Worm (Caenorhabditis elegans) whole organism, L4 larva: ENCODE measurements around the gene ifbp-1.

Source experiments
- D1046.2 ChIP-seq: fragments of 200-800 bp; sonication (Bioruptor generic); IDR thresholded peaks from 2 replicates; pipeline ENCODE4 v1.3.6; 2022; ENCODE audit warnings: missing genetic modification characterization, missing compliant biosample characterization
- F26F4.8 ChIP-seq: fragments of 200-800 bp; sonication (Bioruptor generic); conservative IDR thresholded peaks from 2 replicates; pipeline ENCODE4 v1.3.6; 2022; ENCODE audit warnings: missing genetic modification characterization, missing compliant biosample characterization
- F37D6.2 ChIP-seq: sonication (generic microtip); optimal IDR thresholded peaks from 2 replicates; lab custom pipeline; 2016; ENCODE audit warnings: mild to moderate bottlenecking, missing genetic modification characterization, missing compliant biosample characterization
- F44E2.7 ChIP-seq: fragments of 200-800 bp; sonication (Bioruptor generic); IDR thresholded peaks from 2 replicates; pipeline ENCODE4 v2.1.2; 2022; ENCODE audit warnings: missing genetic modification characterization, missing compliant biosample characterization
- T20F7.1 ChIP-seq: fragments of 200-800 bp; sonication (Bioruptor generic); optimal IDR thresholded peaks from 2 replicates; lab custom pipeline; 2018; ENCODE audit warnings: mild to moderate bottlenecking, missing genetic modification characterization, missing compliant biosample characterization
- T26A8.4 ChIP-seq: fragments of 200-800 bp; sonication (Bioruptor generic); IDR thresholded peaks from 2 replicates; pipeline ENCODE4 v1.3.6; 2022; ENCODE audit warnings: missing genetic modification characterization, missing compliant biosample characterization
- Y5F2A.4 ChIP-seq: fragments of 200-800 bp; sonication (Bioruptor generic); optimal IDR thresholded peaks from 2 replicates; lab custom pipeline; 2018; ENCODE audit warnings: mild to moderate bottlenecking, missing genetic modification characterization, missing compliant biosample characterization
- ZK546.5 ChIP-seq, 2 experiments: sonication (generic microtip); optimal IDR thresholded peaks; 2 replicates each; lab custom pipeline; 2017; ENCODE audit warnings: missing biosample characterization in 2 of 2, missing genetic modification characterization in 2 of 2
- aly-2 ChIP-seq: sonication (generic microtip); optimal IDR thresholded peaks from 2 replicates; lab custom pipeline; 2018; ENCODE audit warnings: missing biosample characterization, missing genetic modification characterization
- ama-1 ChIP-seq: fragments of 150-350 bp; optimal IDR thresholded peaks from 2 replicates; lab custom pipeline; 2014; ENCODE audit warnings: inconsistent platforms, mixed read lengths
- attf-4 ChIP-seq: sonication (generic microtip); optimal IDR thresholded peaks from 3 replicates; lab custom pipeline; 2017; ENCODE audit warnings: missing biosample characterization, missing genetic modification characterization
- ceh-20 ChIP-seq: fragments of 200-800 bp; sonication (Bioruptor generic); IDR thresholded peaks from 2 replicates; pipeline ENCODE4 v1.3.6; 2022; ENCODE audit warnings: missing genetic modification reagents, missing genetic modification characterization, missing compliant biosample characterization
- ceh-82 ChIP-seq: sonication (generic microtip); optimal IDR thresholded peaks from 2 replicates; lab custom pipeline; 2017; ENCODE audit warnings: missing biosample characterization, missing genetic modification characterization
- ces-1 ChIP-seq: fragments of 150-350 bp; sonication (generic microtip); optimal IDR thresholded peaks from 4 replicates; lab custom pipeline; 2014; ENCODE audit warnings: missing biosample characterization, missing genetic modification reagents, missing genetic modification characterization
- cey-2 ChIP-seq: sonication (generic microtip); optimal IDR thresholded peaks from 3 replicates; lab custom pipeline; 2017; ENCODE audit warnings: missing genetic modification characterization, mild to moderate bottlenecking, missing compliant biosample characterization, antibody characterized with exemption, borderline replicate concordance; ENCODE audit not compliant: insufficient read depth
- daf-12 ChIP-seq: fragments of 150-350 bp; optimal IDR thresholded peaks from 2 replicates; lab custom pipeline; 2014; ENCODE audit warnings: missing biosample characterization, missing genetic modification reagents, missing genetic modification characterization
- daf-19 ChIP-seq: fragments of 200-800 bp; sonication (Bioruptor generic); conservative IDR thresholded peaks from 2 replicates; pipeline ENCODE4 v1.3.6; 2022; ENCODE audit warnings: missing genetic modification characterization, missing compliant biosample characterization
- dmd-8 ChIP-seq: fragments of 200-800 bp; sonication (Bioruptor generic); IDR thresholded peaks from 2 replicates; pipeline ENCODE4 v1.3.6; 2022; ENCODE audit warnings: missing genetic modification characterization, missing compliant biosample characterization
- egl-27 ChIP-seq: sonication (generic microtip); optimal IDR thresholded peaks from 3 replicates; lab custom pipeline; 2017; ENCODE audit warnings: missing biosample characterization, missing genetic modification reagents, missing genetic modification characterization
- egl-43 ChIP-seq: fragments of 200-800 bp; sonication (Bioruptor generic); IDR thresholded peaks from 2 replicates; pipeline ENCODE4 v1.3.6; 2022; ENCODE audit warnings: missing genetic modification reagents, missing genetic modification characterization, missing compliant biosample characterization
- fos-1 ChIP-seq: fragments of 150-350 bp; optimal IDR thresholded peaks from 2 replicates; lab custom pipeline; 2014; ENCODE audit warnings: missing biosample characterization, missing genetic modification characterization
- hif-1 ChIP-seq, 2 experiments: sonication (generic microtip); optimal IDR thresholded peaks; 2 replicates each; lab custom pipeline; 2016 to 2017; ENCODE audit warnings: missing compliant biosample characterization in 2 of 2, missing genetic modification characterization in 2 of 2, missing genetic modification reagents in 2 of 2, missing genotype in 2 of 2, mild to moderate bottlenecking in 1 of 2
- hmg-1.1 ChIP-seq: fragments of 200-800 bp; sonication (Bioruptor generic); IDR thresholded peaks from 2 replicates; pipeline ENCODE4 v1.3.6; 2022; ENCODE audit warnings: missing genetic modification reagents, missing genetic modification characterization, missing compliant biosample characterization
- jun-1 ChIP-seq: fragments of 150-350 bp; optimal IDR thresholded peaks from 2 replicates; lab custom pipeline; 2014; ENCODE audit warnings: missing biosample characterization, missing genetic modification reagents, missing genetic modification characterization
- lin-13 ChIP-seq: fragments of 150-350 bp; optimal IDR thresholded peaks from 2 replicates; lab custom pipeline; 2014; ENCODE audit warnings: missing biosample characterization, missing genetic modification reagents, missing genetic modification characterization
- lin-29 ChIP-seq: fragments of 200-800 bp; sonication (Bioruptor generic); IDR thresholded peaks from 2 replicates; pipeline ENCODE4 v1.3.6; 2022; ENCODE audit warnings: missing genetic modification reagents, missing genetic modification characterization, missing compliant biosample characterization
- lin-38 ChIP-seq: fragments of 200-800 bp; sonication (Bioruptor generic); IDR thresholded peaks from 2 replicates; pipeline ENCODE4 v1.3.6; 2022; ENCODE audit warnings: missing genetic modification reagents, missing genetic modification characterization, missing compliant biosample characterization
- lsy-2 ChIP-seq, 2 experiments: fragments of 150-350 bp in 1 of 2; sonication (generic microtip) in 1 of 2; optimal IDR thresholded peaks; 2 replicates each; lab custom pipeline; 2014 to 2017; ENCODE audit warnings: missing biosample characterization in 2 of 2, missing genetic modification characterization in 2 of 2
- madf-5 ChIP-seq, 2 experiments: fragments of 200-800 bp; sonication (Bioruptor generic); IDR thresholded peaks; 2 replicates each; pipeline ENCODE4 v1.3.6; 2022; ENCODE audit warnings: missing compliant biosample characterization in 2 of 2, missing genetic modification characterization in 2 of 2
- madf-9 ChIP-seq: fragments of 200-800 bp; sonication (Bioruptor generic); conservative IDR thresholded peaks from 2 replicates; pipeline ENCODE4 v1.3.6; 2022; ENCODE audit warnings: missing genetic modification reagents, missing genetic modification characterization, missing compliant biosample characterization
- mes-2 ChIP-seq: sonication (generic microtip); optimal IDR thresholded peaks from 2 replicates; lab custom pipeline; 2016; ENCODE audit warnings: missing genotype, mild to moderate bottlenecking, missing genetic modification characterization, missing compliant biosample characterization; ENCODE audit not compliant: poor library complexity, severe bottlenecking
- mxl-3 ChIP-seq: fragments of 200-800 bp; sonication (Bioruptor generic); optimal IDR thresholded peaks from 2 replicates; lab custom pipeline; 2018; ENCODE audit warnings: mild to moderate bottlenecking, missing genetic modification characterization, missing compliant biosample characterization
- nhr-10 ChIP-seq: fragments of 150-350 bp; optimal IDR thresholded peaks from 2 replicates; lab custom pipeline; 2014; ENCODE audit warnings: missing biosample characterization, missing genetic modification characterization
- nhr-102 ChIP-seq: sonication (generic microtip); optimal IDR thresholded peaks from 2 replicates; lab custom pipeline; 2016; ENCODE audit warnings: mild to moderate bottlenecking, missing genetic modification characterization, moderate library complexity, missing compliant biosample characterization
- nhr-111 ChIP-seq: fragments of 200-800 bp; sonication (Bioruptor generic); optimal IDR thresholded peaks from 2 replicates; lab custom pipeline; 2018; ENCODE audit warnings: mild to moderate bottlenecking, missing genetic modification characterization, missing compliant biosample characterization
- nhr-237 ChIP-seq: sonication (generic microtip); optimal IDR thresholded peaks from 2 replicates; lab custom pipeline; 2017; ENCODE audit warnings: missing biosample characterization, missing genetic modification characterization
- nhr-41 ChIP-seq: fragments of 200-800 bp; sonication (Bioruptor generic); IDR thresholded peaks from 2 replicates; pipeline ENCODE4 v1.3.6; 2022; ENCODE audit warnings: missing genetic modification reagents, missing genetic modification characterization, missing compliant biosample characterization
- nhr-6 ChIP-seq: fragments of 150-350 bp; optimal IDR thresholded peaks from 2 replicates; lab custom pipeline; 2014; ENCODE audit warnings: missing biosample characterization, missing genetic modification characterization
- nhr-77 ChIP-seq: fragments of 150-350 bp; optimal IDR thresholded peaks from 2 replicates; lab custom pipeline; 2014; ENCODE audit warnings: missing biosample characterization, missing genetic modification characterization
- pha-4 ChIP-seq, 2 experiments: fragments of 150-350 bp in 1 of 2; fragments of 200-800 bp in 1 of 2; sonication (Bioruptor generic) in 1 of 2; IDR thresholded peaks in 1 of 2; optimal IDR thresholded peaks in 1 of 2; 2 replicates each; pipeline versions ENCODE4 v1.3.6 to Lab custom; 2014 to 2022; ENCODE audit warnings: missing genetic modification characterization in 2 of 2, missing genetic modification reagents in 2 of 2, missing biosample characterization in 1 of 2, missing compliant biosample characterization in 1 of 2
- pqm-1 ChIP-seq: sonication (generic microtip); optimal IDR thresholded peaks from 2 replicates; lab custom pipeline; 2017; ENCODE audit warnings: missing biosample characterization, missing genetic modification characterization
- rbr-2 ChIP-seq: sonication (generic microtip); optimal IDR thresholded peaks from 2 replicates; lab custom pipeline; 2016; ENCODE audit warnings: missing genotype, missing genetic modification characterization, missing compliant biosample characterization
- saeg-2 ChIP-seq: fragments of 200-800 bp; sonication (Bioruptor generic); IDR thresholded peaks from 2 replicates; pipeline ENCODE4 v1.3.6; 2022; ENCODE audit warnings: missing genetic modification reagents, missing genetic modification characterization, missing compliant biosample characterization
- tra-1 ChIP-seq: fragments of 200-800 bp; sonication (Bioruptor generic); IDR thresholded peaks from 2 replicates; pipeline ENCODE4 v1.3.6; 2022; ENCODE audit warnings: missing genetic modification reagents, missing genetic modification characterization, missing compliant biosample characterization
- unc-130 ChIP-seq: sonication (generic microtip); optimal IDR thresholded peaks from 2 replicates; lab custom pipeline; 2016; ENCODE audit warnings: missing genetic modification reagents, missing genetic modification characterization, missing compliant biosample characterization
- unc-62 ChIP-seq, 3 experiments: fragments of 150-350 bp in 1 of 3; sonication (generic microtip); optimal IDR thresholded peaks in 2 of 3; peaks in 1 of 3; 1 replicate in 1 of 3; 2 replicates in 2 of 3; lab custom pipeline; 2014 to 2017; ENCODE audit warnings: missing biosample characterization in 3 of 3, missing genetic modification characterization in 3 of 3, missing genetic modification reagents in 3 of 3, missing genotype in 1 of 3
- zag-1 ChIP-seq: fragments of 150-350 bp; optimal IDR thresholded peaks from 2 replicates; lab custom pipeline; 2014; ENCODE audit warnings: missing biosample characterization, missing genetic modification characterization
- zfp-2 ChIP-seq: sonication (generic microtip); optimal IDR thresholded peaks from 2 replicates; lab custom pipeline; 2016; ENCODE audit warnings: mild to moderate bottlenecking, missing genetic modification characterization, missing compliant biosample characterization
- zip-11 ChIP-seq: fragments of 200-800 bp; sonication (Bioruptor generic); IDR thresholded peaks from 2 replicates; pipeline ENCODE4 v1.3.6; 2022; ENCODE audit warnings: missing genetic modification characterization, missing compliant biosample characterization
- zip-2 ChIP-seq: fragments of 150-350 bp; optimal IDR thresholded peaks from 2 replicates; lab custom pipeline; 2014; ENCODE audit warnings: missing biosample characterization, missing genetic modification characterization
- ztf-11 ChIP-seq: fragments of 150-350 bp; optimal IDR thresholded peaks from 2 replicates; lab custom pipeline; 2014; ENCODE audit warnings: missing biosample characterization, missing genetic modification characterization
- ztf-7 ChIP-seq: fragments of 150-350 bp; optimal IDR thresholded peaks from 2 replicates; lab custom pipeline; 2014; ENCODE audit warnings: missing biosample characterization, missing genetic modification characterization

The ifbp-1 gene

DNA sequence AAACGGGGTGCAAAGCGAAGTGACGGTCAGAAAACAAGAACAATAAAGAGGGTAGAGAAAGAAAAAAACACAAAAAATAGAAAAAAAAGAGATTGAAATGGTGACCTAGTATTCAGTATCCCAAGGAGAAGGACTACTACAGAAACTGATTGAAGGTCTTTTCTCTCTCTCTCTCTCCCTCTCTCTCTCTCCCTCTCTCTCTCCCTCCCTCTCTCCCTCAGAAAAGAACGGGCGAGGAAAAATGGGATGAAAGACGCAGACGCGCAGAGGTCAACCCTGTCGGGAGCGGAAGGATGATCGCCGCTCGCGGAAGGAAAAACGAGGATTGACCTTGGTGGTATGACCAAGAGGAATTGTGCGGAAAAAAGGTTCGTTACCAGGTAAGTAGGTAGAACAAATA is 5.5 kb downstream of the ifbp-1 start (continued):
- no peak for TF ChIP-seq jun-1 (tag; lab: Kevin White, UChicago)
- peak; percentile 68; the same call in 1 of the 2 replicates for TF ChIP-seq pha-4 (GFP tag; IDR thresholded peaks at IDR 0.05; lab: Robert Waterston, UW)
- TF ChIP-seq pha-4 (tag; optimal IDR thresholded peaks at IDR 0.05; lab: Kevin White, UChicago), result no peak
- TF ChIP-seq nhr-111 (GFP tag; lab: Kevin White, UChicago), result no peak
- TF ChIP-seq cey-2 (tag; lab: Kevin White, UChicago), result no peak
- TF ChIP-seq F37D6.2, result no peak
- no peak for TF ChIP-seq ZK546.5 (tag; optimal IDR thresholded peaks at IDR 0.05; lab: Kevin White, UChicago)
- no peak for TF ChIP-seq Y5F2A.4
- TF ChIP-seq tra-1 (GFP tag; lab: Robert Waterston, UW), result 0 out of 2 replicates have a peak, but pooled peaks have one; percentile 55
- peak; percentile 30 for TF ChIP-seq nhr-237 (tag; lab: Kevin White, UChicago)
- TF ChIP-seq lin-29 (GFP tag; lab: Robert Waterston, UW), result no peak
- TF ChIP-seq T26A8.4 (GFP tag; lab: Robert Waterston, UW), result no peak
- no peak for TF ChIP-seq hif-1 (tag; optimal IDR thresholded peaks at IDR 0.05; lab: Kevin White, UChicago)
- TF ChIP-seq F26F4.8, result no peak
- no peak for TF ChIP-seq ama-1 (lab: Kevin White, UChicago)
- no peak for TF ChIP-seq attf-4 (tag; lab: Kevin White, UChicago)
- no peak for TF ChIP-seq nhr-77 (tag; lab: Kevin White, UChicago)
- no peak for TF ChIP-seq pqm-1
- TF ChIP-seq T20F7.1 (GFP tag; lab: Kevin White, UChicago), result no peak
- no peak for TF ChIP-seq zip-2 (tag; lab: Kevin White, UChicago)
- no peak for TF ChIP-seq daf-19
- TF ChIP-seq daf-12 (tag; lab: Kevin White, UChicago), result no peak
- TF ChIP-seq aly-2 (tag; lab: Kevin White, UChicago), result no peak
- TF ChIP-seq zfp-2 (tag; lab: Kevin White, UChicago), result no peak
- TF ChIP-seq fos-1 (tag; lab: Kevin White, UChicago), result no peak
- no peak for TF ChIP-seq zip-11 (GFP tag; lab: Robert Waterston, UW)
- no peak for TF ChIP-seq D1046.2 (GFP tag; lab: Robert Waterston, UW)
- no peak for TF ChIP-seq hmg-1.1 (GFP tag; lab: Robert Waterston, UW)
- 0 out of 2 replicates have a peak, but pooled peaks have one; percentile 28 for TF ChIP-seq F44E2.7 (GFP tag; lab: Robert Waterston, UW)
- peak; percentile 41 for TF ChIP-seq mxl-3
- TF ChIP-seq zag-1 (tag; lab: Kevin White, UChicago), result no peak
- no peak for TF ChIP-seq unc-62 (GFP tag; optimal IDR thresholded peaks at IDR 0.05 in 1 of 2; lab: Kevin White, UChicago)
- no peak for TF ChIP-seq unc-62 (tag; optimal IDR thresholded peaks at IDR 0.05; lab: Kevin White, UChicago)
- no peak for TF ChIP-seq ztf-11
- no peak for TF ChIP-seq ces-1 (GFP tag; lab: Kevin White, UChicago)
- TF ChIP-seq egl-27, result no peak
- TF ChIP-seq ceh-82, result no peak
- TF ChIP-seq nhr-41 (GFP tag; lab: Robert Waterston, UW), result no peak
- no peak for TF ChIP-seq mes-2 (tag; lab: Kevin White, UChicago)
- no peak for TF ChIP-seq dmd-8 (GFP tag; lab: Robert Waterston, UW)
- peak; percentile 41 for TF ChIP-seq nhr-6 (tag; lab: Kevin White, UChicago)
- TF ChIP-seq madf-5 (GFP tag; IDR thresholded peaks at IDR 0.05; lab: Robert Waterston, UW), result no peak
- no peak for TF ChIP-seq egl-43 (GFP tag; lab: Robert Waterston, UW)
- TF ChIP-seq unc-130, result no peak
- TF ChIP-seq ztf-7, result no peak
- TF ChIP-seq lin-38, result no peak
- no peak for TF ChIP-seq rbr-2 (tag; lab: Kevin White, UChicago)
- TF ChIP-seq saeg-2 (GFP tag; lab: Robert Waterston, UW), result no peak
- no peak for TF ChIP-seq nhr-102 (tag; lab: Kevin White, UChicago)
- no peak for TF ChIP-seq nhr-10
- TF ChIP-seq ceh-20, result no peak
- peak; percentile 79 for TF ChIP-seq madf-9
- no peak for TF ChIP-seq lin-13
- peak in 1 of 2 experiments; percentile 39 for TF ChIP-seq lsy-2 (tag; optimal IDR thresholded peaks at IDR 0.05; lab: Kevin White, UChicago)
